Worm (Caenorhabditis elegans) whole organism, late embryonic: ENCODE results near the gene ZK856.4.

Experiments
- ama-1 ChIP-seq: fragments of 150-350 bp; optimal IDR thresholded peaks from 2 replicates; lab custom pipeline; 2014
- elt-2 ChIP-seq: sonication (generic microtip); optimal IDR thresholded peaks from 2 replicates; lab custom pipeline; 2016; ENCODE audit warnings: missing genetic modification reagents, missing genetic modification characterization, missing compliant biosample characterization
- npax-4 ChIP-seq: sonication (generic microtip); optimal IDR thresholded peaks from 2 replicates; lab custom pipeline; 2016; ENCODE audit warnings: missing genetic modification characterization, missing compliant biosample characterization
- unc-55 ChIP-seq: sonication (generic microtip); optimal IDR thresholded peaks from 2 replicates; lab custom pipeline; 2017; ENCODE audit warnings: missing biosample characterization, missing genetic modification reagents, missing genetic modification characterization

DNA sequence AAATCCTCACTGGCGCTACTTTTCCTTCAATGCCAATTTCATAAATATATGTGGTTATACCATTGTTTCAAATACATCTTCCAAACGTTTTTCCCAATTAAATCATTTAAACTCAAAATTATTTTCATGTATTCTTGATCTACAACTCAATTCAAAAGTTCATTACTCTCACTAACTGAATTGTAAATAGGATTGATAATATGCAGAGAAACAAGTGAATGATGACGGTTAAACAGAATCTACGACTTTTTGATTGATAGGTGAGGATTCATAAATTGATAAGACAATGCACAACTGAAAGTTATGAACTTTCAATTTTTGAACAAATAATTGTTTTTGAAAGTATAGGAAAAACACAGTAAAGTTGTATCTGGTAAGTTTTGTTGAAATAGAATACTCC lies 8.2 kb downstream of the ZK856.4 start:
- TF ChIP-seq npax-4 (tag; lab: Kevin White, UChicago) (no peak), unc-55 (GFP tag; lab: Kevin White, UChicago) (no peak), elt-2 (tag; lab: Kevin White, UChicago) (no peak), ama-1 (no peak)
